Fruit fly (Drosophila melanogaster) whole organism, embryonic: ENCODE data around the gene Fitm.

ENCODE experiments used
- BEAF-32 ChIP-seq: fragments of 200-800 bp; sonication (Bioruptor generic); optimal IDR thresholded peaks from 3 replicates; lab custom pipeline; 2017; ENCODE audit warnings: missing biosample characterization, missing genetic modification characterization, mild to moderate bottlenecking, moderate library complexity, missing genetic modification reagents
- CG10274 ChIP-seq: fragments of 200-800 bp; sonication (Bioruptor generic); optimal IDR thresholded peaks from 3 replicates; lab custom pipeline; 2017; ENCODE audit warnings: missing biosample characterization, mild to moderate bottlenecking, missing genetic modification characterization
- CG12155 ChIP-seq: fragments of 200-800 bp; sonication (Bioruptor generic); optimal IDR thresholded peaks from 3 replicates; lab custom pipeline; 2016; ENCODE audit warnings: missing biosample characterization, missing genetic modification characterization
- CG12236 ChIP-seq: fragments of 200-800 bp; sonication (Bioruptor generic); optimal IDR thresholded peaks from 2 replicates; lab custom pipeline; 2016; ENCODE audit warnings: missing biosample characterization, missing genetic modification characterization
- CG12942 ChIP-seq: fragments of 200-800 bp; sonication (Bioruptor generic); optimal IDR thresholded peaks from 3 replicates; lab custom pipeline; 2016; ENCODE audit warnings: missing biosample characterization, missing genetic modification characterization
- CG14050 ChIP-seq: fragments of 200-800 bp; sonication (Bioruptor generic); IDR thresholded peaks from 3 replicates; pipeline ENCODE4 v1.3.6; 2022; ENCODE audit warnings: missing biosample characterization, missing genetic modification characterization
- CG15073 ChIP-seq: fragments of 200-800 bp; sonication (Bioruptor generic); optimal IDR thresholded peaks from 2 replicates; lab custom pipeline; 2016; ENCODE audit warnings: missing biosample characterization, missing genetic modification characterization
- CG15514 ChIP-seq: fragments of 200-800 bp; sonication (Bioruptor generic); optimal IDR thresholded peaks from 3 replicates; lab custom pipeline; 2017; ENCODE audit warnings: missing biosample characterization, missing genetic modification characterization, mild to moderate bottlenecking, moderate library complexity, missing genetic modification reagents
- CG16813 ChIP-seq: fragments of 200-800 bp; sonication (Bioruptor generic); IDR thresholded peaks from 3 replicates; pipeline ENCODE4 v1.3.6; 2022; ENCODE audit warnings: missing biosample characterization, missing genetic modification characterization; ENCODE audit not compliant: partially characterized antibody
- CG16815 ChIP-seq: fragments of 200-800 bp; sonication (Bioruptor generic); optimal IDR thresholded peaks from 3 replicates; lab custom pipeline; 2017; ENCODE audit warnings: missing biosample characterization, mild to moderate bottlenecking, missing genetic modification characterization
- CG17186 ChIP-seq: fragments of 200-800 bp; sonication (Bioruptor generic); optimal IDR thresholded peaks from 3 replicates; lab custom pipeline; 2017; ENCODE audit warnings: missing biosample characterization, missing genetic modification reagents, missing genetic modification characterization
- CG17829 ChIP-seq: fragments of 200-800 bp; optimal IDR thresholded peaks from 2 replicates; lab custom pipeline; 2019; ENCODE audit warnings: missing biosample characterization, mild to moderate bottlenecking, missing genetic modification characterization, moderate library complexity
- CG2116 ChIP-seq: fragments of 200-800 bp; sonication (Bioruptor generic); optimal IDR thresholded peaks from 3 replicates; lab custom pipeline; 2018; ENCODE audit warnings: missing biosample characterization, mild to moderate bottlenecking, missing genetic modification characterization
- CG2129 ChIP-seq: fragments of 200-800 bp; sonication (Bioruptor generic); IDR thresholded peaks from 2 replicates; pipeline ENCODE4 v1.3.6; 2022; ENCODE audit warnings: missing biosample characterization, missing genetic modification characterization; ENCODE audit not compliant: partially characterized antibody
- CG31388 ChIP-seq: fragments of 200-800 bp; sonication (Bioruptor generic); optimal IDR thresholded peaks from 2 replicates; lab custom pipeline; 2016; ENCODE audit warnings: missing biosample characterization, missing genetic modification characterization
- CG4360 ChIP-seq: fragments of 200-800 bp; sonication (Bioruptor generic); IDR thresholded peaks from 2 replicates; pipeline ENCODE4 v1.3.6; 2022; ENCODE audit warnings: missing biosample characterization, missing genetic modification characterization
- CG43689 ChIP-seq: fragments of 200-800 bp; sonication (Bioruptor generic); IDR thresholded peaks from 2 replicates; pipeline ENCODE4 v1.3.6; 2022; ENCODE audit warnings: missing biosample characterization, missing genetic modification characterization
- CG6175 ChIP-seq: fragments of 200-800 bp; sonication (Bioruptor generic); IDR thresholded peaks from 3 replicates; pipeline ENCODE4 v1.3.6; 2022; ENCODE audit warnings: missing biosample characterization, missing genetic modification characterization
- CG8281 ChIP-seq: fragments of 200-800 bp; sonication (Bioruptor generic); optimal IDR thresholded peaks from 2 replicates; lab custom pipeline; 2018; ENCODE audit warnings: missing biosample characterization, mild to moderate bottlenecking, missing genetic modification characterization, moderate library complexity
- CG9609 ChIP-seq: fragments of 200-800 bp; sonication (Bioruptor generic); optimal IDR thresholded peaks from 3 replicates; lab custom pipeline; 2016; ENCODE audit warnings: missing biosample characterization, missing genetic modification characterization
- CTCF ChIP-seq: fragments of 200-800 bp; sonication (Bioruptor generic); optimal IDR thresholded peaks from 2 replicates; lab custom pipeline; 2017; ENCODE audit warnings: missing biosample characterization, mild to moderate bottlenecking, missing genetic modification characterization, moderate library complexity
- Dref ChIP-seq: fragments of 200-800 bp; sonication (Bioruptor generic); IDR thresholded peaks from 2 replicates; pipeline ENCODE4 v1.3.6; 2022; ENCODE audit warnings: missing biosample characterization, missing genetic modification characterization
- Elba2 ChIP-seq: fragments of 200-800 bp; sonication (Bioruptor generic); optimal IDR thresholded peaks from 3 replicates; lab custom pipeline; 2016; ENCODE audit warnings: missing biosample characterization, missing genetic modification characterization
- Ets97D ChIP-seq: fragments of 200-800 bp; sonication (Bioruptor generic); optimal IDR thresholded peaks from 3 replicates; lab custom pipeline; 2016; ENCODE audit warnings: missing biosample characterization, missing genetic modification characterization
- HmgZ ChIP-seq: fragments of 200-800 bp; sonication (Bioruptor generic); optimal IDR thresholded peaks from 2 replicates; lab custom pipeline; 2018; ENCODE audit warnings: missing biosample characterization, mild to moderate bottlenecking, missing genetic modification characterization
- Meics ChIP-seq: fragments of 200-800 bp; sonication (Bioruptor generic); optimal IDR thresholded peaks from 2 replicates; lab custom pipeline; 2017; ENCODE audit warnings: missing biosample characterization, mild to moderate bottlenecking, missing genetic modification characterization
- Oaz ChIP-seq: fragments of 200-800 bp; sonication (Bioruptor generic); IDR thresholded peaks from 2 replicates; pipeline ENCODE4 v1.3.6; 2022; ENCODE audit warnings: missing biosample characterization, missing genetic modification characterization
- Rx ChIP-seq: fragments of 200-800 bp; sonication (Bioruptor generic); IDR thresholded peaks from 2 replicates; pipeline ENCODE4 v1.3.6; 2022; ENCODE audit warnings: missing biosample characterization, missing genetic modification characterization
- Sox102F ChIP-seq: fragments of 200-800 bp; sonication (Bioruptor generic); optimal IDR thresholded peaks from 2 replicates; lab custom pipeline; 2018; ENCODE audit warnings: missing biosample characterization, mild to moderate bottlenecking, missing genetic modification characterization, moderate library complexity
- Xrp1 ChIP-seq: fragments of 200-800 bp; sonication (Bioruptor generic); IDR thresholded peaks from 2 replicates; pipeline ENCODE4 v1.3.6; 2022; ENCODE audit warnings: missing biosample characterization, missing genetic modification characterization
- ap ChIP-seq: fragments of 200-800 bp; sonication (Bioruptor generic); IDR thresholded peaks from 2 replicates; pipeline ENCODE4 v1.3.6; 2022; ENCODE audit warnings: missing biosample characterization, missing genetic modification characterization
- ara ChIP-seq: fragments of 200-800 bp; sonication (Bioruptor generic); IDR thresholded peaks from 2 replicates; pipeline ENCODE4 v1.3.6; 2022; ENCODE audit warnings: missing biosample characterization, missing genetic modification characterization
- dan ChIP-seq: fragments of 200-800 bp; sonication (Bioruptor generic); IDR thresholded peaks from 2 replicates; pipeline ENCODE4 v1.3.6; 2022; ENCODE audit warnings: missing biosample characterization, missing genetic modification characterization
- ewg ChIP-seq: fragments of 200-800 bp; sonication (Bioruptor generic); optimal IDR thresholded peaks from 3 replicates; lab custom pipeline; 2017; ENCODE audit warnings: mild to moderate bottlenecking, missing biosample characterization, missing genetic modification reagents, missing genetic modification characterization
- fd64A ChIP-seq: fragments of 200-800 bp; sonication (Bioruptor generic); optimal IDR thresholded peaks from 3 replicates; lab custom pipeline; 2018; ENCODE audit warnings: missing biosample characterization, mild to moderate bottlenecking, missing genetic modification characterization
- gem ChIP-seq: fragments of 200-800 bp; sonication (Bioruptor generic); optimal IDR thresholded peaks from 2 replicates; lab custom pipeline; 2019; ENCODE audit warnings: missing biosample characterization, mild to moderate bottlenecking, missing genetic modification characterization, moderate library complexity
- grn ChIP-seq: fragments of 200-800 bp; sonication (Bioruptor generic); optimal IDR thresholded peaks from 3 replicates; lab custom pipeline; 2017; ENCODE audit warnings: missing biosample characterization, missing genetic modification characterization
- hbn ChIP-seq: fragments of 200-800 bp; sonication (Bioruptor generic); IDR thresholded peaks from 2 replicates; pipeline ENCODE4 v1.3.6; 2022; ENCODE audit warnings: missing biosample characterization, missing genetic modification characterization; ENCODE audit not compliant: partially characterized antibody
- her ChIP-seq: fragments of 200-800 bp; sonication (Bioruptor generic); optimal IDR thresholded peaks from 2 replicates; lab custom pipeline; 2016; ENCODE audit warnings: missing biosample characterization, missing genetic modification characterization
- kay ChIP-seq: fragments of 200-800 bp; sonication (Bioruptor generic); optimal IDR thresholded peaks from 2 replicates; lab custom pipeline; 2016; ENCODE audit warnings: missing biosample characterization, missing genetic modification characterization
- knrl ChIP-seq: fragments of 200-800 bp; sonication (Bioruptor generic); IDR thresholded peaks from 3 replicates; pipeline ENCODE4 v1.3.6; 2022; ENCODE audit warnings: missing biosample characterization, missing genetic modification characterization; ENCODE audit not compliant: partially characterized antibody
- nmo ChIP-seq: fragments of 200-800 bp; sonication (Bioruptor generic); optimal IDR thresholded peaks from 2 replicates; lab custom pipeline; 2018; ENCODE audit warnings: missing biosample characterization, mild to moderate bottlenecking, missing genetic modification characterization, moderate library complexity
- phol ChIP-seq: fragments of 200-800 bp; sonication (Bioruptor generic); optimal IDR thresholded peaks from 3 replicates; lab custom pipeline; 2018; ENCODE audit warnings: missing biosample characterization, mild to moderate bottlenecking, missing genetic modification characterization, moderate library complexity
- pros ChIP-seq: fragments of 200-800 bp; sonication (Bioruptor generic); optimal IDR thresholded peaks from 3 replicates; lab custom pipeline; 2019; ENCODE audit warnings: missing biosample characterization, mild to moderate bottlenecking, missing genetic modification characterization, moderate library complexity
- pzg ChIP-seq: fragments of 200-800 bp; sonication (Bioruptor generic); optimal IDR thresholded peaks from 3 replicates; lab custom pipeline; 2018; ENCODE audit warnings: missing biosample characterization, mild to moderate bottlenecking, missing genetic modification characterization, moderate library complexity
- ro ChIP-seq: fragments of 200-800 bp; sonication (Bioruptor generic); IDR thresholded peaks from 2 replicates; pipeline ENCODE4 v1.3.6; 2022; ENCODE audit warnings: missing biosample characterization, missing genetic modification characterization
- sd ChIP-seq: fragments of 200-800 bp; sonication (Bioruptor generic); optimal IDR thresholded peaks from 3 replicates; lab custom pipeline; 2018; ENCODE audit warnings: missing biosample characterization, mild to moderate bottlenecking, missing genetic modification characterization, moderate library complexity
- seq ChIP-seq: fragments of 200-800 bp; sonication (Bioruptor generic); IDR thresholded peaks from 2 replicates; pipeline ENCODE4 v1.3.6; 2022; ENCODE audit warnings: missing biosample characterization, missing genetic modification characterization
- unc-4 ChIP-seq: fragments of 200-800 bp; sonication (Bioruptor generic); IDR thresholded peaks from 2 replicates; pipeline ENCODE4 v1.3.6; 2022; ENCODE audit warnings: missing biosample characterization, missing genetic modification characterization; ENCODE audit not compliant: partially characterized antibody
- vfl ChIP-seq: fragments of 200-800 bp; sonication (Bioruptor generic); optimal IDR thresholded peaks from 2 replicates; lab custom pipeline; 2016; ENCODE audit warnings: missing biosample characterization, missing genetic modification characterization

Gene Fitm

DNA sequence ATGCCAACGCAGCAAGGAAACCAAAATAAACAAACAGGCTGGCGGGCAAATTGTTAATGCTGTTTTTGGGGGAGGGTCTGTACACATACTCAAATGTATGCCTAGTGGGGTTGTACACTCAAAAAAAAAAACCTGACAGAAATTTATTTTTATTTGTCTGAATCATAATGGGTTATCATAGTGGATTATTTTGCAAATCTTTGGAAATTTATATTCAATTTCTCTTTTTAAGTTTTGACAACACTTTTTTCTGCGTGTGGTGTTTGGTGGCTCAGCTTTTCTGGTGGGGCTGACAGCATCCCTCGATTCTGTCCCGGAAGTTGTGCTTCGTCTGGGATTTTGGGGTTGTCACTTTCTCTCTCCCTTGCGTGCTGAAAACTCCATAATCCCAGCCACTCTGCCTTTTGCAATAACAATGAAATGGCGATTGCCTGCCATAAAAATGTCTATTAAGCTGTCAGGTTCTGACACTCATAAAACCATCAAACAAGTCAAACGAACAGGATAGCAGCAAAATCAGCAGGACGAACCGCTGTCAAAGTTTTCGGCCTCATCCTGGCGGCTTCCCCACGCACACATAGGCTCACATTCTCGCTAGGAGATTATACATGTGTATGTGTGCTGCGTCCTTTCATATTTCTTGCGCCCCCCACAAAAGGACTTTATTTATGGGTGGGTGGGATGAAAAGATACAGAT is 9.2 kb upstream of the Fitm start (continued):
- no peak for TF ChIP-seq phol (tag; lab: Kevin White, UChicago)
- TF ChIP-seq CG31388 (GFP tag; lab: Kevin White, UChicago) = peak; percentile 25
- TF ChIP-seq CG6175 (GFP tag; lab: Robert Waterston, UW) = no peak
- 0 out of 2 replicates have a peak, but pooled peaks have one; percentile 17 for TF ChIP-seq dan
- no peak for TF ChIP-seq Elba2 (GFP tag; lab: Kevin White, UChicago)
- peak; percentile 77 for TF ChIP-seq HmgZ (tag; lab: Kevin White, UChicago)
- peak; percentile 32 for TF ChIP-seq CG16815 (GFP tag; lab: Kevin White, UChicago)
- no peak for TF ChIP-seq gem (tag; lab: Kevin White, UChicago)
- TF ChIP-seq pros (GFP tag; lab: Kevin White, UChicago) = no peak
- peak; percentile 5 for TF ChIP-seq CG2116 (GFP tag; lab: Kevin White, UChicago)
- no peak for TF ChIP-seq hbn (GFP tag; lab: Robert Waterston, UW)
- peak; percentile 84 for TF ChIP-seq Meics (GFP tag; lab: Kevin White, UChicago)
- no peak for TF ChIP-seq CG15073 (GFP tag; lab: Kevin White, UChicago)
- peak; percentile 69 for TF ChIP-seq CG15514
- TF ChIP-seq grn (GFP tag; lab: Kevin White, UChicago) = peak; percentile 13
- TF ChIP-seq CG17829 (tag; lab: Kevin White, UChicago) = peak; percentile 16
- TF ChIP-seq her (GFP tag; lab: Kevin White, UChicago) = peak; percentile 79
- TF ChIP-seq Sox102F (GFP tag; lab: Kevin White, UChicago) = peak; percentile 80
- TF ChIP-seq CG12155 = peak; percentile 59
- peak; percentile 65 for TF ChIP-seq ap
- no peak for TF ChIP-seq Dref (GFP tag; lab: Robert Waterston, UW)
- TF ChIP-seq CG10274 (GFP tag; lab: Kevin White, UChicago) = no peak
- no peak for TF ChIP-seq CG17186 (GFP tag; lab: Kevin White, UChicago)
- TF ChIP-seq Rx (GFP tag; lab: Robert Waterston, UW) = peak; percentile 70
- TF ChIP-seq vfl (GFP tag; lab: Kevin White, UChicago) = peak; percentile 44
- no peak for TF ChIP-seq CTCF
- no peak for TF ChIP-seq pzg (GFP tag; lab: Kevin White, UChicago)
- no peak for TF ChIP-seq CG16813 (GFP tag; lab: Robert Waterston, UW)
- peak; percentile 26 for TF ChIP-seq CG12942
- TF ChIP-seq CG14050 (GFP tag; lab: Robert Waterston, UW) = peak; percentile 61; the same call in 2 of the 3 replicates
- TF ChIP-seq kay (GFP tag; lab: Kevin White, UChicago) = peak; percentile 50
- peak; percentile 48 for TF ChIP-seq CG12236
- no peak; the same call in none of the 2 replicates for TF ChIP-seq Oaz (GFP tag; lab: Robert Waterston, UW)
- peak; percentile 37 for TF ChIP-seq Ets97D (GFP tag; lab: Kevin White, UChicago)
- TF ChIP-seq sd (tag; lab: Kevin White, UChicago) = no peak
- TF ChIP-seq ara (GFP tag; lab: Robert Waterston, UW) = peak; percentile 69
- no peak; the same call in 1 of the 2 replicates for TF ChIP-seq ro (GFP tag; lab: Robert Waterston, UW)
- TF ChIP-seq unc-4 (GFP tag; lab: Robert Waterston, UW) = no peak
- TF ChIP-seq nmo (GFP tag; lab: Kevin White, UChicago) = peak; percentile 51
- TF ChIP-seq seq (GFP tag; lab: Robert Waterston, UW) = peak; percentile 87
- no peak for TF ChIP-seq CG2129 (GFP tag; lab: Robert Waterston, UW)
- peak; percentile 87 for TF ChIP-seq Xrp1 (GFP tag; lab: Robert Waterston, UW)
- no peak for TF ChIP-seq BEAF-32
- TF ChIP-seq CG8281 (tag; lab: Kevin White, UChicago) = peak; percentile 47
- peak; percentile 73 for TF ChIP-seq CG9609 (GFP tag; lab: Kevin White, UChicago)
- TF ChIP-seq ewg (GFP tag; lab: Kevin White, UChicago) = peak; percentile 42
- TF ChIP-seq CG43689 (GFP tag; lab: Robert Waterston, UW) = no peak; the same call in none of the 2 replicates
- peak; percentile 9 for TF ChIP-seq fd64A
- peak; percentile 44; the same call in 1 of the 2 replicates for TF ChIP-seq CG4360 (GFP tag; lab: Robert Waterston, UW)
- TF ChIP-seq knrl = no peak
